Worm (Caenorhabditis elegans): ENCODE results near the gene F57G4.1.

- TF ChIP-seq blmp-1 (tag; optimal IDR thresholded peaks at IDR 0.05; ENCODE audit: insufficient read depth) (no peak), zag-1 (tag; optimal IDR thresholded peaks at IDR 0.05) (no peak), nhr-237 (tag; optimal IDR thresholded peaks at IDR 0.05) (no peak), ceh-16 (tag; optimal IDR thresholded peaks at IDR 0.05) (no peak), lin-13 (GFP tag; optimal IDR thresholded peaks at IDR 0.05) (no peak), lsy-2 (tag; optimal IDR thresholded peaks at IDR 0.05) (no peak), ama-1 (optimal IDR thresholded peaks at IDR 0.05) (no peak), crh-2 (tag; optimal IDR thresholded peaks at IDR 0.05) (no peak), aly-2 (tag; optimal IDR thresholded peaks at IDR 0.05) (no peak), ztf-11 (tag; optimal IDR thresholded peaks at IDR 0.05) (no peak), F13H6.1 (tag; optimal IDR thresholded peaks at IDR 0.05) (no peak), egl-27 (tag; optimal IDR thresholded peaks at IDR 0.05) (no peak), dmd-4 (tag; optimal IDR thresholded peaks at IDR 0.05) (no peak)
These were observed 5.2 kb downstream of the F57G4.1 start, which contains the start of gene F57G4.10 for ce11 chrV:17628566-17628965.
